Worm (Caenorhabditis elegans) whole organism, midembryonic: ENCODE measurements around the gene EGAP9.3.

ENCODE experiments used
- cog-1 ChIP-seq: sonication (generic microtip); optimal IDR thresholded peaks from 2 replicates; lab custom pipeline; 2016; ENCODE audit warnings: missing genetic modification characterization, missing compliant biosample characterization
- flt-1 ChIP-seq: fragments of 200-800 bp; sonication (Bioruptor generic); IDR thresholded peaks from 2 replicates; pipeline ENCODE4 v1.3.6; 2022; ENCODE audit warnings: missing genetic modification characterization, missing compliant biosample characterization
- klf-2 ChIP-seq: fragments of 200-800 bp; sonication (Bioruptor generic); conservative IDR thresholded peaks from 2 replicates; pipeline ENCODE4 v1.3.6; 2022; ENCODE audit warnings: missing genetic modification reagents, missing genetic modification characterization, missing compliant biosample characterization
- ref-1 ChIP-seq: fragments of 200-800 bp; sonication (Bioruptor generic); conservative IDR thresholded peaks from 2 replicates; pipeline ENCODE4 v1.3.6; 2022; ENCODE audit warnings: missing genetic modification reagents, missing genetic modification characterization, missing compliant biosample characterization
- tab-1 ChIP-seq: fragments of 200-800 bp; sonication (Bioruptor generic); IDR thresholded peaks from 2 replicates; pipeline ENCODE4 v1.3.6; 2022; ENCODE audit warnings: missing genetic modification characterization, missing compliant biosample characterization

- TF ChIP-seq cog-1 (tag; lab: Kevin White, UChicago) (no peak), ref-1 (no peak), klf-2 (GFP tag; lab: Robert Waterston, UW) (no peak), flt-1 (GFP tag; lab: Robert Waterston, UW) (no peak), tab-1 (GFP tag; lab: Robert Waterston, UW) (no peak)
These were observed 35.0 kb upstream of the EGAP9.3 start for ce11 chrV:6614968-6615367.
